Fruit fly (Drosophila melanogaster) whole organism: ENCODE measurements around the gene E5.
A peak's percentile ranks its signal among the peaks of the same experiment; 100 is the strongest.

ENCODE experiments used
- CG8478 ChIP-seq: fragments of >200 bp; optimal IDR thresholded peaks from 2 replicates; lab custom pipeline; 2018; ENCODE audit warnings: inconsistent platforms
- Dll ChIP-seq: fragments of >200 bp; optimal IDR thresholded peaks from 2 replicates; lab custom pipeline; 2017
- EcR ChIP-seq, 2 experiments: fragments of >200 bp; optimal IDR thresholded peaks; 2 replicates each; lab custom pipeline; 2017; ENCODE audit warnings: missing biosample characterization in 2 of 2, missing genetic modification characterization in 2 of 2, missing genetic modification reagents in 2 of 2
- pan ChIP-seq: fragments of >200 bp; optimal IDR thresholded peaks from 2 replicates; lab custom pipeline; 2017
- psq ChIP-seq: fragments of >200 bp; optimal IDR thresholded peaks from 2 replicates; lab custom pipeline; 2017
- usp ChIP-seq: fragments of >200 bp; optimal IDR thresholded peaks from 2 replicates; lab custom pipeline; 2017; ENCODE audit warnings: missing biosample characterization, missing genetic modification characterization, mixed read lengths

E5 gene

DNA sequence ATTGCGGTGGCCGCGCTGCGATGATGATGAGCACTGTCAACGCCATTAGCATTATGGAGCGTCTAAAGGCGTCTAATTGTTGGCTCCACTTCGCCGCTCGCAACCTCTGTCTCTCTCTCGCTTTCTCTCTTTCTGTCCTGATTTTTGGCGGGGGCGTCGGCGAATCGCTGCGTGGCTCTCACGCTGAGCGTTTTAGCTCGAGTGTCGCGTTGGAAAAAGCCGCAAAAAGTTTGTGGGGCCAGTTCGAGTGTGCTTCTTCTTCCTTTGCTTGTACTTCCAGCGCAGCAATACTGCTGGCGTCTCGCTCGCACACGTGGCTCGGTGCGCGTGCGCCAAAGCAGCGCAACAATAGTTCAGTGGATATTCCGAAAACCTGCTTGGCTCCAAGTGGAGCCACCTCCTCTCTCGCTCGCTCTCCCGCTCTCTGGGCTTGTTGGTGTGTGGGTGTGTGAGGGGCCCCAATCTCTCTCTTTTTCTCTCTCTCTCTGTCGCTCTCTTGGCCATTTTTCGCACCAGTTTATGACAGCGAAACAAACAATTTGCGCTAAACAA, at the start of gene E5:
E5 (minus strand) TSS at position 51 of the 552 bp plus-strand sequence.
- TF ChIP-seq psq (lab: Kevin White, UChicago) (no peak), Dll (peak; percentile 72), CG8478 (lab: Kevin White, UChicago) (peak; percentile 92)

DNA sequence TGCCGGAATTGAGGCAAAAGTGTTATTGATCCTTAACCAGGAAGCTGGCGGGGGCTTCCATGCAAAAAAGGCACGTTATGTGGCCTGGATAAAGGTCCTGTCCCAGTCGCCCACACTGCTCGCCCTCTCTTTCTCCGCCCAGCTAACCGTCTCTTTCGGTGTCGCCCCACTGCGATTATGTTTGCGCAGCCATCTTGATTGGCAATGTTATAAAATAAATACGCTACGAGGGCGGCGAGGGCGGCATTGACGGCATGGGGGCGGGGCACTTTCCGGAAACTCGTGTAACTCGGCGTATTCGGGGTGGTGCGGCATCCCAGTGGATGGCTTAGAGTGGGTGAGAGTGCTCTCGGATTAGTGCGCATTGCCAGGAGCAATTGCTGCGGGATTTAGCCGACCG, 48.9 kb upstream of the E5 start:
- TF ChIP-seq Dll (no peak), psq (lab: Kevin White, UChicago) (no peak), CG8478 (lab: Kevin White, UChicago) (no peak), EcR (GFP tag; optimal IDR thresholded peaks at IDR 0.05; lab: Kevin White, UChicago) (no peak), pan (lab: Kevin White, UChicago) (no peak), usp (GFP tag; lab: Kevin White, UChicago) (no peak)

DNA sequence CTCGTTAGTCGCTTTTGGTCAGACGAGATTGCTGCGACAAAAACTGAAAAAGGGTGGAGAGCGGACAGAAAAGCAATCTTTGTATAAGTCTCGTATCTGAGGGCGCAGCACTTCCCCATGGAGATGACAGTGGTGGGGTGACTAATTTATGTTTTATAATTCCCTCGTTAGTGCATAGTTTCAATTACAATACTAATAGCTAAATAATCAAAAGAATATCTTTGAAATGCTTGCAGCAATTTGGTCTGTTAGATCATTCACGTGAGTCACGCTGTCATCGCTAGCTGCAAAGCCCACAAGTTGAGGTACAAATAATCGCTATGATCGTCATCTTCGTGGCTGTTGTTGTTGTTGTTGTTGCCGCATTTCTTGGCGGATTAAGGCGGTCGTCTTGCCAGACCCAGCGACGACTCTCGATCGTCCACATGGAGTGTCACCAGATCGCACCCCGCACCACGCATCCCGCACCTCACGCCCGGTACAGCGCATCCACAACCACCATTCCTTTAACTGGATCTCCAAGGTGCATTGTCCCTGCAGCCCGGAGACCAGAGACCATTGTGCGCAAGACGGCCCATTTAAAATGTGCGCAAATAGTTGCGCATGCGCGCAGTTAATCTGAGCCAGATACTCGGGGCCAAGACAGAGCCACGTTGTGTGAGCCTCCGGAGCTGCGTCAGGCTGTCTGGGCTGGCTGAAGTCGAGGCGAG, 47.2 kb upstream of the E5 start:
- no peak for TF ChIP-seq Dll
- no peak for TF ChIP-seq CG8478 (lab: Kevin White, UChicago)
- TF ChIP-seq usp (GFP tag; lab: Kevin White, UChicago) = no peak
- no peak for TF ChIP-seq psq (lab: Kevin White, UChicago)
- no peak for TF ChIP-seq pan (lab: Kevin White, UChicago)
- TF ChIP-seq EcR (GFP tag; optimal IDR thresholded peaks at IDR 0.05; lab: Kevin White, UChicago) = no peak

DNA sequence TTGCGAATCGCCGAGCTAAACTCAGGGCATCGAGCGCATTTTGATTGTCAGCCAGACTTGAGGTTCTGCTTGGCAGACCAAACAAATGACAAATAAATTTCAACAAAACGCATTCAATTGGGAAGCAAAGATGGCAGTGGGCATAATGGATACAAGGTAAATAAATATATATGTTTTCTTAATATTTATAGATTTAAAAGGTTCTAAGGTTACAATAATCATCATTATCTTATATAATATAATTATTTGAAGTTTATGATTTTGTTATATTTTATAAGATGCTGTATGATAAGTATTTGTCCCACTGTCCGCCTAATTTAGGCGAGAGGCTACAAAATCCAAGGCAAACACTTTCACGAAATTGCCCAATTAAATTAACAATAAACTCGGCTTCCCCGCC, 43.3 kb upstream of the E5 start:
- TF ChIP-seq usp (GFP tag; lab: Kevin White, UChicago) = no peak

DNA sequence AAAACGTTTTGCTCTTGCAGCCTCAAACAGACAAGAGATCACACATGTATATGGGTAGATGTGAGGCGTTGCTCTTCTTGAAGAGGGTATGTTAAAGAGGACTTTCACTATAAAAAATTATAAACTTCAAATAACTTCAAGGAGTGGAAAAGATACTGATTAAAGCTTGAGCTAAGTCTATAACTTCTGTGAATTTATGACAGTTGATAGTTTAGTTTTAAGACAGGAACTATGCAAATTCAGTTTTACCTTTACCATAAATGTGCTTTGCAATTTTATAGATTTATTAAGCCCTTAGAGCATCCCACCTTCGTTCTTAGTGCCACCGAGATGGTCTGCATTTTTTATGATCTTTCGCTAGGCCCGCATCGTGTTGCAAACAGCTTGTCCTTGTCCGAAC, 41.8 kb upstream of the E5 start:
- TF ChIP-seq usp (GFP tag; lab: Kevin White, UChicago) (no peak), psq (lab: Kevin White, UChicago) (no peak), CG8478 (lab: Kevin White, UChicago) (no peak), EcR (GFP tag; optimal IDR thresholded peaks at IDR 0.05; lab: Kevin White, UChicago) (no peak), Dll (no peak), pan (lab: Kevin White, UChicago) (no peak)

DNA sequence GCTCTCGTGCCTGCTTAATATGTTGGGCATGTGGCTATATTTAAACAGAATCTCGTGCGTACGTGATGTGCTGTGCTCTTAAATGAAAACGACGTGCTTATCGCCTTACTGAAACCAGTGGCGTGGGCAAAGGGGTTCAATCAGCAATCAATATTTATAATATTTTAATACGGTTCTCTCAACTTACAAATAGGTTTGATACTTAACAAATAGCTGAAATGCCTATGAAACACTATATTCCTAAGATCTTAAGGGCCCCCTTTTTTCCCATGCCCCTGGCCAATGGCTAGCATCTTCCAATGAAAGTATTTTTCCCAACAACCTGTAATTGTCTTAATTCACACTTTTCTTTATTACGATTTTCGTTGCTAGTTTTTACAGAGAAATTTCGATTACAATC, 40.9 kb upstream of the E5 start:
- no peak for TF ChIP-seq psq (lab: Kevin White, UChicago)
- no peak for TF ChIP-seq usp (GFP tag; lab: Kevin White, UChicago)
- no peak for TF ChIP-seq CG8478 (lab: Kevin White, UChicago)
- TF ChIP-seq Dll = no peak
- TF ChIP-seq EcR (GFP tag; optimal IDR thresholded peaks at IDR 0.05; lab: Kevin White, UChicago) = no peak
- no peak for TF ChIP-seq pan (lab: Kevin White, UChicago)

DNA sequence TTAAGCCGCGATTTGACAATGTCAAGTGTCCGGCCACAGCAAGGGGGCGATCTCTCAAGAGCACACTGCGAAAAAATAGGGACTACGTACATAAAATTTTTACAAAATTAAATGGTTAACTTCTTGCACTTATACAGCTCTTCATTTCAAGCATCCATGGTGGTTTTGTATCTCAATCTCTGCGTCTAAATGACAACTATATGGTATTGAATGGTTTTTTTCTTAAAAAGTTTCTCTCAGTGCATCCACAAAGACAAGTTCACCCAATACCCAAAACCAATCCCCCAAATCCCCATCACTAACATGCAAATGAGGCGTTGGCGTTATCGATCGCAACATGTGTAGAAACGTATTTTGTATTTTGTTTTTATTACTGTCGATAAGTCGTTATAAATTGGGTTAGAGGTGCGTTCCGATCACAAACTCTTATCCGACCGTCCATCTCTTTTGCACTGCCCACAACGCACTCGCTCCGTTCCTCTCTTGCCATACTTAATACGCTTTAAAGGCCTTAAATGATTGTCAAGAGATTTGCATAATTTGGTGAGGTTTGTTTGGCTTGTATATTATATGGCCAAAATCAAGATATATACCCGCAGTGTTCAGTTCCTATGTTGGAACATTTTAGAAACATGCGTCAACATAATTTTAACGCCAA, 40.2 kb upstream of the E5 start:
- TF ChIP-seq CG8478 (lab: Kevin White, UChicago) = no peak

DNA sequence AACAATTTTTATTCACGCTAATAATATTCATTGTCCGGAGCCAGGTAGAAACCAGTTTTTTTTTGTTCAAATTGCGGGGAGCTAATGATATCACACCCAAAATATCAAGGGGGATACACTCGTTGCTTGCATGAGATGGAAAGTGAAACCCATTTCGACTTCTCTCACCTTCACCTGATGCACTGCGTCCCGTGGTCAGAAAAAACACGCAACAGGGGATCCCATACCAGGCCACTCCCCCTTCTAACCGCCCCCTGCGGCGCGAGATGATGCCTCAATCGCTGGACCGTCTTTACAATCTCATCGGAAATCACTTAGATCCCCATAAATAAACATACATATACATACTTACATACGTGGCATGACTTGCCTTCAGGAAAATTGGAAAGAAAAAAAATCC, 38.9 kb upstream of the E5 start:
- TF ChIP-seq Dll (no peak), EcR (GFP tag; optimal IDR thresholded peaks at IDR 0.05; lab: Kevin White, UChicago) (no peak), pan (lab: Kevin White, UChicago) (no peak), usp (GFP tag; lab: Kevin White, UChicago) (no peak), CG8478 (lab: Kevin White, UChicago) (no peak), psq (lab: Kevin White, UChicago) (no peak)

DNA sequence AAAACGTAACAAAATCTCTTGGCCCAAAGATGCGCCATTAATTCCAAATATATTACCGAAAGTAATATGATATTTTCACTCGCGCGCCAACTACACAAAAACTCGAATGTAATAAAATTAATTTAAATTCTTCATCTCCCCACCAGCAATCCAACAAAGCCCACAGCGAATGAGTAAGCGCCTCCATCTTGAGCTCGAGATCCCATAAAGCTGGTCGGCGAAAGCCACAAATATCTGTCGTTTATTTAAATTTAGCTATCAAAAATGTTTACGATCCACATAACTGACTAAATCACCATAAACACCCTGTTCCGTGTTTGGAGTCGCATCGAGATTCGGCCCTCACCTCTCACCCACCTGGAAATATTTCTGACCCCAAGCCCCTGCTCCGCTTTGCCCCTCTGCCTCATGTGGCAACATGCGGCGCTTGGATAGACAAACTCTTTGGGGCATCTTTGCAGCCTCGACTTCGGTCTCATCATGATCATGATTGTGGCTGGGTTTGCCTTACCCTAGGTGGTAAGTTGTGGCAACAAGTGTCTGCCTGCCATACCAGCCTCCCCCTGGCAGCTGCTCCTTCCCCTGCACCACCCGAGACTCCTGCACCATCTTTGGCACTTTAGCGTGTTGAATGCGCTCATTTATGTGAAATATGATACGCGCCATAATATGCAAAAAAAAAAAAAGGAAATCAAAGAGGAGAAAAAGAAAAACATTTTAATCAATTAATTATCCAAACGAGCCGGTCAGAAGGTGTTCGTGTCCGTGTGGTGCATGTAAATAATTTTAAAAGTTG, 37.5 kb upstream of the E5 start:
- no peak for TF ChIP-seq EcR (GFP tag; optimal IDR thresholded peaks at IDR 0.05; lab: Kevin White, UChicago)
- no peak for TF ChIP-seq pan (lab: Kevin White, UChicago)
- no peak for TF ChIP-seq CG8478 (lab: Kevin White, UChicago)
- TF ChIP-seq Dll = no peak
- no peak for TF ChIP-seq usp (GFP tag; lab: Kevin White, UChicago)
- no peak for TF ChIP-seq psq (lab: Kevin White, UChicago)

DNA sequence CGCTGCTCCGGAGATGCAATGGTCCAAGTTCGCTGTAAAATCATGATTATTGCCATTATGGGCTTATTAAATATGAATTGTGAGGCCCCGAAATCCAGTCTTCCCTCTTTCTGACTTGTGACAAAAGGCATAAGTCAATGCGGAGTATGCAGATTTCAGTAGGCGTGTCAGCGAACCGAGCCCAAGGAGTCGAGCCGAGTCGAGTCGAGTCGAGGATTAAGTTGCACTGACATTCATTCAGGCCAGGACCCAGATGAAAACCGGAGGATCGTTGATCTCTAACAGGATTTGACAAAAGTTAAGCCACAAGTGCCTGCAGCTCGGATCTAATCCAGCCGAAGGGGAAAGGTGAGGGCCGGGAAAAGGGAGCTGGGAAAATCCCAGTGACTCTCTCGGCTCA, 36.6 kb upstream of the E5 start:
- TF ChIP-seq CG8478 (lab: Kevin White, UChicago) = no peak
- TF ChIP-seq EcR (GFP tag; optimal IDR thresholded peaks at IDR 0.05; lab: Kevin White, UChicago) = no peak
- TF ChIP-seq pan (lab: Kevin White, UChicago) = no peak
- no peak for TF ChIP-seq Dll

DNA sequence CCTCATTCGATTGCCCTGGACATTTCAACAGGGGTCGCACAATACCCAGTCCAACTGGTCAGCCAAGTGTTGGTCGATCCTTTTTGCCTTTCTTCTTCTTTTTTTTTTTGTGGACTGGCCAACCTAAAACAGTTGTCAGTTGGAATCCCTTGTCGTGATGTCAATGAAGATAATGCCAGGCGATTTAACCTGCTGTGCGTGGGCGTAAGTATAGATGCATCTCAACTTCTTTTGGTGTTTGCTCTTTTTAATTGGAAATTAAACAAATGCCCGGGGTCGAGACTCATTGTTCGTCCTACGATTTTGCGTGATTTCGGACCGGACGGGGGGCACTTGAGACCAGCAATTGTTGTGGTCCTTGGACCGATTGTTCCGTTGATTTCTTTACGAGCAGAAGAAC, 35.2 kb upstream of the E5 start:
- TF ChIP-seq pan (lab: Kevin White, UChicago) (no peak), Dll (no peak), EcR (GFP tag; optimal IDR thresholded peaks at IDR 0.05; lab: Kevin White, UChicago) (no peak), CG8478 (lab: Kevin White, UChicago) (no peak), usp (GFP tag; lab: Kevin White, UChicago) (no peak), psq (lab: Kevin White, UChicago) (no peak)

DNA sequence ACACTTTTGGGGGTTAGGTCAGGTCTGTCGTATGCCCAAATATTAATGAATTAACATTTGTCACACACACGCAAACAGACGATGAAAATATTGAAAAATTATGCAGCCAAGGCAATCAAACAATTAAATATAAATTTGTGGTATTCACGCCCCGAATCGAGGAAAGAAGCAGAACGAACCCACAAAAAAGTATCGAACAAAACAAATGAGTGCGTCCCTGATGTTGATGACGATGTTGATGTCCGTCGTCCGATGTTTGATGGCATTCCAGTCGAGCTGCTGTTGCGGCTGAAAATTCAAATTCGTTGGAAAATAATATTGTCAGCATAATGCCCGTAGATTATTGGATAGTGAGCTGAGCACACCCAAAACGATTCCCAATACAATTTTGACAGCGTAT, 34.3 kb upstream of the E5 start:
- no peak for TF ChIP-seq Dll
- no peak for TF ChIP-seq psq (lab: Kevin White, UChicago)
- no peak for TF ChIP-seq usp (GFP tag; lab: Kevin White, UChicago)
- TF ChIP-seq CG8478 (lab: Kevin White, UChicago) = no peak
- TF ChIP-seq EcR (GFP tag; optimal IDR thresholded peaks at IDR 0.05; lab: Kevin White, UChicago) = no peak
- no peak for TF ChIP-seq pan (lab: Kevin White, UChicago)
